Fruit fly (Drosophila melanogaster) whole organism, embryonic: ENCODE data around the gene Smvt.

Source experiments
- B-H1 ChIP-seq: fragments of 200-800 bp; sonication (Bioruptor generic); IDR thresholded peaks from 3 replicates; pipeline ENCODE4 v1.3.6; 2022; ENCODE audit warnings: missing biosample characterization, missing genetic modification characterization
- Bteb2 ChIP-seq: fragments of 200-800 bp; sonication (Bioruptor generic); optimal IDR thresholded peaks from 2 replicates; lab custom pipeline; 2016; ENCODE audit warnings: missing biosample characterization, missing genetic modification characterization
- CG10274 ChIP-seq: fragments of 200-800 bp; sonication (Bioruptor generic); optimal IDR thresholded peaks from 3 replicates; lab custom pipeline; 2017; ENCODE audit warnings: missing biosample characterization, mild to moderate bottlenecking, missing genetic modification characterization
- CG10431 ChIP-seq: fragments of 200-800 bp; sonication (Bioruptor generic); optimal IDR thresholded peaks from 3 replicates; lab custom pipeline; 2018; ENCODE audit warnings: missing biosample characterization, mild to moderate bottlenecking, missing genetic modification characterization
- CG10959 ChIP-seq: fragments of 200-800 bp; sonication (Bioruptor generic); IDR thresholded peaks from 2 replicates; pipeline ENCODE4 v1.3.6; 2022; ENCODE audit warnings: missing biosample characterization, missing genetic modification characterization
- CG1233 ChIP-seq: fragments of 200-800 bp; sonication (Bioruptor generic); optimal IDR thresholded peaks from 4 replicates; lab custom pipeline; 2018; ENCODE audit warnings: missing biosample characterization, mild to moderate bottlenecking, missing genetic modification characterization
- CG13296 ChIP-seq: fragments of 200-800 bp; sonication (Bioruptor generic); optimal IDR thresholded peaks from 3 replicates; lab custom pipeline; 2018; ENCODE audit warnings: missing biosample characterization, mild to moderate bottlenecking, missing genetic modification characterization
- CG17361 ChIP-seq: fragments of 200-800 bp; sonication (Bioruptor generic); IDR thresholded peaks from 3 replicates; pipeline ENCODE4 v1.3.6; 2022; ENCODE audit warnings: missing biosample characterization, missing genetic modification characterization
- CG17385 ChIP-seq: fragments of 200-800 bp; sonication (Bioruptor generic); optimal IDR thresholded peaks from 3 replicates; lab custom pipeline; 2018; ENCODE audit warnings: missing biosample characterization, mild to moderate bottlenecking, missing genetic modification characterization
- CG17612 ChIP-seq: fragments of 200-800 bp; sonication (Bioruptor generic); IDR thresholded peaks from 2 replicates; pipeline ENCODE4 v1.3.6; 2022; ENCODE audit warnings: missing biosample characterization, missing genetic modification characterization
- CG2712 ChIP-seq: fragments of 200-800 bp; optimal IDR thresholded peaks from 3 replicates; lab custom pipeline; 2019; ENCODE audit warnings: missing biosample characterization, mild to moderate bottlenecking, missing genetic modification characterization, moderate library complexity
- CG3995 ChIP-seq: fragments of 200-800 bp; sonication (Bioruptor generic); optimal IDR thresholded peaks from 3 replicates; lab custom pipeline; 2016; ENCODE audit warnings: missing biosample characterization, missing genetic modification characterization
- CG4424 ChIP-seq: fragments of 200-800 bp; sonication (Bioruptor generic); optimal IDR thresholded peaks from 3 replicates; lab custom pipeline; 2016; ENCODE audit warnings: missing biosample characterization, missing genetic modification characterization
- CG7987 ChIP-seq: fragments of 200-800 bp; sonication (Bioruptor generic); optimal IDR thresholded peaks from 2 replicates; lab custom pipeline; 2018; ENCODE audit warnings: missing biosample characterization, mild to moderate bottlenecking, missing genetic modification characterization, moderate library complexity
- CG8924 ChIP-seq: fragments of 200-800 bp; optimal IDR thresholded peaks from 3 replicates; lab custom pipeline; 2019; ENCODE audit warnings: missing biosample characterization, mild to moderate bottlenecking, missing genetic modification characterization, moderate library complexity
- CG9817 ChIP-seq: fragments of 200-800 bp; sonication (Bioruptor generic); optimal IDR thresholded peaks from 2 replicates; lab custom pipeline; 2018; ENCODE audit warnings: missing biosample characterization, mild to moderate bottlenecking, missing genetic modification characterization, moderate library complexity
- Chrac-16 ChIP-seq: fragments of 200-800 bp; sonication (Bioruptor generic); optimal IDR thresholded peaks from 3 replicates; lab custom pipeline; 2016; ENCODE audit warnings: missing biosample characterization, missing genetic modification characterization
- Dek ChIP-seq: fragments of 200-800 bp; sonication (Bioruptor generic); optimal IDR thresholded peaks from 3 replicates; lab custom pipeline; 2019; ENCODE audit warnings: missing biosample characterization, mild to moderate bottlenecking, missing genetic modification characterization, moderate library complexity
- Dp ChIP-seq: fragments of 200-800 bp; sonication (Bioruptor generic); optimal IDR thresholded peaks from 2 replicates; lab custom pipeline; 2018; ENCODE audit warnings: missing biosample characterization, mild to moderate bottlenecking, missing genetic modification characterization, moderate library complexity
- HmgZ ChIP-seq: fragments of 200-800 bp; sonication (Bioruptor generic); optimal IDR thresholded peaks from 2 replicates; lab custom pipeline; 2018; ENCODE audit warnings: missing biosample characterization, mild to moderate bottlenecking, missing genetic modification characterization
- Hr51 ChIP-seq, 2 experiments: fragments of 200-800 bp; sonication (Bioruptor generic); optimal IDR thresholded peaks; 2 replicates in 1 of 2; 3 replicates in 1 of 2; lab custom pipeline; 2016 to 2018; ENCODE audit warnings: missing biosample characterization in 2 of 2, missing genetic modification characterization in 2 of 2, mild to moderate bottlenecking in 1 of 2, moderate library complexity in 1 of 2
- MESR4 ChIP-seq: fragments of 200-800 bp; sonication (Bioruptor generic); optimal IDR thresholded peaks from 2 replicates; lab custom pipeline; 2018; ENCODE audit warnings: missing biosample characterization, mild to moderate bottlenecking, missing genetic modification characterization, moderate library complexity
- Meics ChIP-seq: fragments of 200-800 bp; sonication (Bioruptor generic); optimal IDR thresholded peaks from 2 replicates; lab custom pipeline; 2017; ENCODE audit warnings: missing biosample characterization, mild to moderate bottlenecking, missing genetic modification characterization
- Nf-YB ChIP-seq: fragments of 200-800 bp; sonication (Bioruptor generic); optimal IDR thresholded peaks from 3 replicates; lab custom pipeline; 2019; ENCODE audit warnings: missing biosample characterization, mild to moderate bottlenecking, missing genetic modification characterization, moderate library complexity
- Stat92E ChIP-seq, 3 experiments: fragments of >200 bp in 2 of 3; fragments of 200-800 bp in 1 of 3; sonication (Bioruptor generic) in 1 of 3; optimal IDR thresholded peaks; 2 replicates each; lab custom pipeline; 2017 to 2019; ENCODE audit warnings: missing biosample characterization in 3 of 3, missing genetic modification characterization in 3 of 3, mild to moderate bottlenecking in 1 of 3, moderate library complexity in 1 of 3
- Usf ChIP-seq: fragments of 200-800 bp; sonication (Bioruptor generic); optimal IDR thresholded peaks from 2 replicates; lab custom pipeline; 2017; ENCODE audit warnings: missing genotype, missing biosample characterization, missing genetic modification characterization
- YL-1 ChIP-seq: fragments of 200-800 bp; sonication (Bioruptor generic); optimal IDR thresholded peaks from 3 replicates; lab custom pipeline; 2017; ENCODE audit warnings: missing biosample characterization, mild to moderate bottlenecking, missing genetic modification characterization
- ab ChIP-seq: fragments of 200-800 bp; sonication (Bioruptor generic); optimal IDR thresholded peaks from 2 replicates; lab custom pipeline; 2016; ENCODE audit warnings: missing biosample characterization, missing genetic modification characterization
- ash1 ChIP-seq: fragments of 200-800 bp; sonication (Bioruptor generic); optimal IDR thresholded peaks from 2 replicates; lab custom pipeline; 2018; ENCODE audit warnings: missing biosample characterization, mild to moderate bottlenecking, missing genetic modification characterization
- croc ChIP-seq: fragments of 200-800 bp; sonication (Bioruptor generic); conservative IDR thresholded peaks from 3 replicates; pipeline ENCODE4 v1.3.6; 2022; ENCODE audit warnings: missing biosample characterization, missing genetic modification characterization
- dimm ChIP-seq: fragments of 200-800 bp; sonication (Bioruptor generic); IDR thresholded peaks from 2 replicates; pipeline ENCODE4 v1.3.6; 2022; ENCODE audit warnings: missing biosample characterization, missing genetic modification characterization
- disco-r ChIP-seq: fragments of 200-800 bp; sonication (Bioruptor generic); optimal IDR thresholded peaks from 2 replicates; lab custom pipeline; 2016; ENCODE audit warnings: missing biosample characterization, missing genetic modification characterization
- fd96Cb ChIP-seq: fragments of 200-800 bp; sonication (Bioruptor generic); optimal IDR thresholded peaks from 2 replicates; lab custom pipeline; 2018; ENCODE audit warnings: missing biosample characterization, mild to moderate bottlenecking, missing genetic modification characterization, moderate library complexity
- hkb ChIP-seq, 2 experiments: fragments of 200-800 bp in 1 of 2; fragments of >200 bp in 1 of 2; sonication (Bioruptor generic) in 1 of 2; IDR thresholded peaks in 1 of 2; optimal IDR thresholded peaks in 1 of 2; 2 replicates each; pipeline versions ENCODE4 v1.3.6 to Lab custom; 2017 to 2022; ENCODE audit warnings: missing biosample characterization in 1 of 2, missing genetic modification characterization in 1 of 2
- kah ChIP-seq: fragments of 200-800 bp; sonication (Bioruptor generic); optimal IDR thresholded peaks from 2 replicates; lab custom pipeline; 2018; ENCODE audit warnings: missing biosample characterization, mild to moderate bottlenecking, missing genetic modification characterization
- lola ChIP-seq, 3 experiments: fragments of >200 bp in 2 of 3; fragments of 200-800 bp in 1 of 3; sonication (Bioruptor generic) in 1 of 3; optimal IDR thresholded peaks; 2 replicates each; lab custom pipeline; 2017 to 2019; ENCODE audit warnings: missing biosample characterization in 3 of 3, missing genetic modification characterization in 3 of 3, mild to moderate bottlenecking in 1 of 3, moderate library complexity in 1 of 3
- mld ChIP-seq: fragments of 200-800 bp; sonication (Bioruptor generic); IDR thresholded peaks from 3 replicates; pipeline ENCODE4 v1.3.6; 2022; ENCODE audit warnings: missing biosample characterization, missing genetic modification characterization; ENCODE audit not compliant: partially characterized antibody
- nerfin-1 ChIP-seq: fragments of 200-800 bp; sonication (Bioruptor generic); optimal IDR thresholded peaks from 3 replicates; lab custom pipeline; 2019; ENCODE audit warnings: missing biosample characterization, mild to moderate bottlenecking, missing genetic modification characterization, moderate library complexity
- nerfin-2 ChIP-seq: fragments of 200-800 bp; sonication (Bioruptor generic); IDR thresholded peaks from 2 replicates; pipeline ENCODE4 v1.3.6; 2022; ENCODE audit warnings: missing biosample characterization, missing genetic modification characterization; ENCODE audit not compliant: partially characterized antibody
- nmo ChIP-seq: fragments of 200-800 bp; sonication (Bioruptor generic); optimal IDR thresholded peaks from 2 replicates; lab custom pipeline; 2018; ENCODE audit warnings: missing biosample characterization, mild to moderate bottlenecking, missing genetic modification characterization, moderate library complexity
- psq ChIP-seq: fragments of 200-800 bp; sonication (Bioruptor generic); optimal IDR thresholded peaks from 2 replicates; lab custom pipeline; 2017; ENCODE audit warnings: missing biosample characterization, missing genetic modification characterization
- sens ChIP-seq: fragments of 200-800 bp; sonication (Bioruptor generic); peaks from one replicate; lab custom pipeline; 2016; ENCODE audit warnings: missing biosample characterization, missing genetic modification characterization
- sug ChIP-seq: fragments of 200-800 bp; optimal IDR thresholded peaks from 2 replicates; lab custom pipeline; 2019; ENCODE audit warnings: missing biosample characterization, mild to moderate bottlenecking, missing genetic modification characterization, moderate library complexity
- tio ChIP-seq: fragments of 200-800 bp; sonication (Bioruptor generic); optimal IDR thresholded peaks from 2 replicates; lab custom pipeline; 2017; ENCODE audit warnings: missing biosample characterization, missing genetic modification characterization, inconsistent platforms
- toy ChIP-seq: fragments of 200-800 bp; sonication (Bioruptor generic); IDR thresholded peaks from 2 replicates; pipeline ENCODE4 v1.3.6; 2022; ENCODE audit warnings: missing biosample characterization, missing genetic modification characterization
- trh ChIP-seq: fragments of 200-800 bp; sonication (Bioruptor generic); optimal IDR thresholded peaks from 2 replicates; lab custom pipeline; 2016; ENCODE audit warnings: missing biosample characterization, missing genetic modification characterization
- vnd ChIP-seq: fragments of 200-800 bp; sonication (Bioruptor generic); IDR thresholded peaks from 3 replicates; pipeline ENCODE4 v1.3.6; 2022; ENCODE audit warnings: missing biosample characterization, missing genetic modification characterization; ENCODE audit not compliant: partially characterized antibody

Smvt gene

dm6 chr3R:31776583-31777362, 15.4 kb upstream of the Smvt start, which contains the start of the genes CG2126 and faf (continued):
- TF ChIP-seq sens (GFP tag; lab: Kevin White, UChicago), result peak; percentile 83
- TF ChIP-seq toy (GFP tag; lab: Robert Waterston, UW), result no peak
- TF ChIP-seq B-H1 (GFP tag; lab: Robert Waterston, UW), result peak; percentile 56; the same call in 2 of the 3 replicates
- TF ChIP-seq nerfin-1, result peak; percentile 45
- TF ChIP-seq Usf (GFP tag; lab: Kevin White, UChicago), result peak; percentile 48
- 0 out of 3 replicates have a peak, but pooled peaks have one; percentile 48 for TF ChIP-seq vnd (GFP tag; lab: Robert Waterston, UW)
- peak; percentile 79 for TF ChIP-seq Dek
- TF ChIP-seq CG9817 (tag; lab: Kevin White, UChicago), result peak; percentile 84
- TF ChIP-seq tio (GFP tag; lab: Kevin White, UChicago), result no peak
- TF ChIP-seq Chrac-16, result peak; percentile 74
- TF ChIP-seq Hr51 (GFP tag; optimal IDR thresholded peaks at IDR 0.05; lab: Kevin White, UChicago), result peak; percentile 10 to 84
- TF ChIP-seq sug (tag; lab: Kevin White, UChicago), result peak; percentile 74
- 0 out of 3 replicates have a peak, but pooled peaks have one; percentile 35 for TF ChIP-seq croc (GFP tag; lab: Robert Waterston, UW)
- peak; percentile 12 for TF ChIP-seq YL-1 (GFP tag; lab: Kevin White, UChicago)
- TF ChIP-seq CG4424, result peak; percentile 74
- TF ChIP-seq CG17361 (GFP tag; lab: Robert Waterston, UW), result peak; percentile 91
- peak; percentile 39 for TF ChIP-seq CG3995 (GFP tag; lab: Kevin White, UChicago)
- TF ChIP-seq CG2712 (tag; lab: Kevin White, UChicago), result peak; percentile 87
- no peak for TF ChIP-seq CG10959 (GFP tag; lab: Robert Waterston, UW)
- no peak for TF ChIP-seq mld (GFP tag; lab: Robert Waterston, UW)
- TF ChIP-seq CG13296 (GFP tag; lab: Kevin White, UChicago), result peak; percentile 76
- peak; percentile 24 for TF ChIP-seq kah
- TF ChIP-seq Nf-YB, result peak; percentile 66
- TF ChIP-seq MESR4 (GFP tag; lab: Kevin White, UChicago), result peak; percentile 24
- peak; percentile 44 for TF ChIP-seq Dp (GFP tag; lab: Kevin White, UChicago)
- no peak for TF ChIP-seq hkb (optimal IDR thresholded peaks at IDR 0.05; lab: Kevin White, UChicago)
- TF ChIP-seq hkb (GFP tag; IDR thresholded peaks at IDR 0.05; lab: Robert Waterston, UW), result peak; percentile 79
- TF ChIP-seq CG17612 (GFP tag; lab: Robert Waterston, UW), result no peak; the same call in 1 of the 2 replicates
- peak; percentile 41 for TF ChIP-seq Bteb2
- peak; percentile 67 for TF ChIP-seq fd96Cb (tag; lab: Kevin White, UChicago)
- TF ChIP-seq dimm (GFP tag; lab: Robert Waterston, UW), result peak; percentile 49; the same call in 1 of the 2 replicates
- TF ChIP-seq Meics (GFP tag; lab: Kevin White, UChicago), result peak; percentile 74
- TF ChIP-seq CG10431 (GFP tag; lab: Kevin White, UChicago), result peak; percentile 44
- TF ChIP-seq CG1233 (GFP tag; lab: Kevin White, UChicago), result peak; percentile 71
- TF ChIP-seq nmo, result peak; percentile 88
- no peak for TF ChIP-seq disco-r
- TF ChIP-seq Stat92E (GFP tag; optimal IDR thresholded peaks at IDR 0.05; lab: Kevin White, UChicago), result no peak
- peak; percentile 63 for TF ChIP-seq trh (GFP tag; lab: Kevin White, UChicago)
- no peak for TF ChIP-seq ab
- peak; percentile 36 for TF ChIP-seq CG7987
- no peak; the same call in 1 of the 2 replicates for TF ChIP-seq nerfin-2
- no peak for TF ChIP-seq CG10274
- TF ChIP-seq HmgZ (tag; lab: Kevin White, UChicago), result peak; percentile 70
- TF ChIP-seq CG17385 (GFP tag; lab: Kevin White, UChicago), result peak; percentile 77
- peak; percentile 35 for TF ChIP-seq psq
- peak; percentile 90 for TF ChIP-seq CG8924 (tag; lab: Kevin White, UChicago)
- no peak for TF ChIP-seq ash1 (GFP tag; lab: Kevin White, UChicago)
- TF ChIP-seq lola (GFP tag; optimal IDR thresholded peaks at IDR 0.05; lab: Kevin White, UChicago), result peak in 1 of 3 experiments; percentile 72
